Worm (Caenorhabditis elegans) whole organism, L2 larva: ENCODE measurements around the gene F36G9.7.

Source experiments
- F13H6.1 ChIP-seq: sonication (generic microtip); optimal IDR thresholded peaks from 2 replicates; lab custom pipeline; 2016; ENCODE audit warnings: missing genetic modification characterization, missing compliant biosample characterization
- R02D3.7 ChIP-seq: fragments of 150-350 bp; optimal IDR thresholded peaks from 2 replicates; lab custom pipeline; 2014; ENCODE audit warnings: missing biosample characterization, missing genetic modification characterization
- aly-2 ChIP-seq: fragments of 150-350 bp; optimal IDR thresholded peaks from 2 replicates; lab custom pipeline; 2014; ENCODE audit warnings: missing biosample characterization, missing genetic modification characterization
- elt-3 ChIP-seq: sonication (generic microtip); optimal IDR thresholded peaks from 2 replicates; lab custom pipeline; 2017; ENCODE audit warnings: missing biosample characterization, missing genetic modification characterization
- nhr-11 ChIP-seq: fragments of 150-350 bp; optimal IDR thresholded peaks from 2 replicates; lab custom pipeline; 2014; ENCODE audit warnings: missing biosample characterization, missing genetic modification characterization
- nhr-237 ChIP-seq: fragments of 150-350 bp; optimal IDR thresholded peaks from 2 replicates; lab custom pipeline; 2014; ENCODE audit warnings: missing biosample characterization, missing genetic modification characterization
- sem-4 ChIP-seq: fragments of 150-350 bp; optimal IDR thresholded peaks from 2 replicates; lab custom pipeline; 2014; ENCODE audit warnings: missing biosample characterization, missing genetic modification reagents, missing genetic modification characterization
- skn-1 ChIP-seq: sonication (generic microtip); optimal IDR thresholded peaks from 2 replicates; lab custom pipeline; 2017; ENCODE audit warnings: missing biosample characterization, missing genetic modification characterization
- snpc-4 ChIP-seq: fragments of 150-350 bp; optimal IDR thresholded peaks from 2 replicates; lab custom pipeline; 2014; ENCODE audit warnings: missing biosample characterization, missing genetic modification characterization
- unc-39 ChIP-seq: fragments of 150-350 bp; optimal IDR thresholded peaks from 2 replicates; lab custom pipeline; 2014; ENCODE audit warnings: missing biosample characterization, missing genetic modification characterization
- unc-62 ChIP-seq: fragments of 150-350 bp; optimal IDR thresholded peaks from 2 replicates; lab custom pipeline; 2014; ENCODE audit warnings: missing biosample characterization, missing genetic modification reagents, missing genetic modification characterization
- ztf-1 ChIP-seq: fragments of 200-800 bp; sonication (Bioruptor generic); conservative IDR thresholded peaks from 2 replicates; pipeline ENCODE4 v1.3.6; 2022; ENCODE audit warnings: missing genetic modification characterization, missing compliant biosample characterization

DNA sequence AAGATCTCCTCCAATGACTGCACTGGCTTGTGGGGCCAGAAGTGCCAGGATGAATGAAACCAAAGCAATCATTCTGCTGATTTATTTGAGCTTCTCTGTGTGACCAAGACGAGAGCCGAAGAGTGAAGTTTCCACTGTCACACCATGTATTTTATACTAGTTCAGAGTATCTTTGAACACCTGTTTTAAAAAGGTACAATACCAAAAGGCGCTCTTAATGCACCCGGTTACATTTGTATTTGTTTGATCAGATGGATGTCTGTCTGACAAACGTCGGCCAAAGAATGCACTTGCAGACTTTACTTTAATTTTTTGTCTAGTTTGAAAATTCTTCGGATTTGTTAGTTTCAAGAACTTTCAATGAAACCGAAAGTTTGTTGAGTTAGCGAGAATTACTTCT lies 49.3 kb downstream of the F36G9.7 start, which contains the start of gene F35E8.10:
- no peak for TF ChIP-seq snpc-4 (tag; lab: Kevin White, UChicago)
- no peak for TF ChIP-seq R02D3.7 (tag; lab: Kevin White, UChicago)
- no peak for TF ChIP-seq aly-2
- TF ChIP-seq ztf-1 (GFP tag; lab: Robert Waterston, UW): no peak
- TF ChIP-seq skn-1 (tag; lab: Kevin White, UChicago): no peak
- TF ChIP-seq nhr-11 (tag; lab: Kevin White, UChicago): no peak
- TF ChIP-seq unc-39: no peak
- TF ChIP-seq elt-3: no peak
- TF ChIP-seq nhr-237: no peak
- no peak for TF ChIP-seq sem-4 (tag; lab: Kevin White, UChicago)
- TF ChIP-seq unc-62 (GFP tag; lab: Kevin White, UChicago): no peak
- no peak for TF ChIP-seq F13H6.1
